Worm (Caenorhabditis elegans) whole organism, L4 larva: ENCODE data around the gene kle-2.

Source experiments
- ceh-82 ChIP-seq: sonication (generic microtip); optimal IDR thresholded peaks from 2 replicates; lab custom pipeline; 2017; ENCODE audit warnings: missing biosample characterization, missing genetic modification characterization
- egl-27 ChIP-seq: sonication (generic microtip); optimal IDR thresholded peaks from 3 replicates; lab custom pipeline; 2017; ENCODE audit warnings: missing biosample characterization, missing genetic modification reagents, missing genetic modification characterization
- egl-43 ChIP-seq: fragments of 200-800 bp; sonication (Bioruptor generic); IDR thresholded peaks from 2 replicates; pipeline ENCODE4 v1.3.6; 2022; ENCODE audit warnings: missing genetic modification reagents, missing genetic modification characterization, missing compliant biosample characterization
- lin-39 ChIP-seq: fragments of 150-350 bp; optimal IDR thresholded peaks from 2 replicates; lab custom pipeline; 2014; ENCODE audit warnings: missing biosample characterization, missing genetic modification reagents, missing genetic modification characterization
- nhr-11 ChIP-seq: fragments of 150-350 bp; optimal IDR thresholded peaks from 2 replicates; lab custom pipeline; 2014; ENCODE audit warnings: missing biosample characterization, missing genetic modification characterization
- nhr-76 ChIP-seq: fragments of 150-350 bp; optimal IDR thresholded peaks from 2 replicates; lab custom pipeline; 2014; ENCODE audit warnings: missing biosample characterization, missing genetic modification characterization
- nhr-77 ChIP-seq: fragments of 150-350 bp; optimal IDR thresholded peaks from 2 replicates; lab custom pipeline; 2014; ENCODE audit warnings: missing biosample characterization, missing genetic modification characterization
- unc-62 ChIP-seq, 3 experiments: fragments of 150-350 bp in 1 of 3; sonication (generic microtip); optimal IDR thresholded peaks in 2 of 3; peaks in 1 of 3; 1 replicate in 1 of 3; 2 replicates in 2 of 3; lab custom pipeline; 2014 to 2017; ENCODE audit warnings: missing biosample characterization in 3 of 3, missing genetic modification characterization in 3 of 3, missing genetic modification reagents in 3 of 3, missing genotype in 1 of 3
- zag-1 ChIP-seq: fragments of 150-350 bp; optimal IDR thresholded peaks from 2 replicates; lab custom pipeline; 2014; ENCODE audit warnings: missing biosample characterization, missing genetic modification characterization

DNA sequence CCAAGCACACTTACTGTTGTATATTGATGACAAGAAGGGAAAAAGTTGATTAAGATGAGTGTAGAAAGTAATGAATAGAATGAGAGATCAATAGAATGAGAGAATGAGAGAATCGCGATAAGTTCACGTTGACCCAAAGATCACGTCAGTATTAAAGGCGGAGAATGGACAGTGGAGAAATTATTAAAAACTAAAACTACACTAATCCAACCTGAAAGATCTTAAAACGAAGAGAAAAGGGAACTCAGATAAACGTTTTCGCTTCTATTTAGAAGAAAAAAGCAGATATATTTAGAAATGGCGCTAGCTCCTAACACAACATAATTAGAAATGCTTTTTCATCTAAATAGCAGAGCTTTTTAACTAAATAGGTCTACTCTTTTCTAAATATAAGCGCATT, 11.7 kb downstream of the kle-2 start, which contains the start of gene let-754:
- TF ChIP-seq lin-39 (tag; lab: Kevin White, UChicago) (no peak), zag-1 (tag; lab: Kevin White, UChicago) (no peak), nhr-11 (tag; lab: Kevin White, UChicago) (no peak), ceh-82 (no peak), egl-27 (tag; lab: Kevin White, UChicago) (no peak), unc-62 (GFP tag; optimal IDR thresholded peaks at IDR 0.05 in 1 of 2; lab: Kevin White, UChicago) (no peak), unc-62 (tag; optimal IDR thresholded peaks at IDR 0.05; lab: Kevin White, UChicago) (no peak), nhr-76 (tag; lab: Kevin White, UChicago) (no peak), egl-43 (GFP tag; lab: Robert Waterston, UW) (no peak), nhr-77 (tag; lab: Kevin White, UChicago) (no peak)
